Worm (Caenorhabditis elegans) whole organism, early embryonic: Measurements from ENCODE around the gene moc-5.

Source experiments
- F13C5.2 ChIP-seq: sonication (generic microtip); optimal IDR thresholded peaks from 2 replicates; lab custom pipeline; 2017; ENCODE audit warnings: mild to moderate bottlenecking, missing genetic modification characterization, inconsistent platforms, missing compliant biosample characterization
- tbx-11 ChIP-seq: fragments of 200-800 bp; sonication (Bioruptor generic); IDR thresholded peaks from 2 replicates; pipeline ENCODE4 v1.3.6; 2022; ENCODE audit warnings: missing genetic modification characterization, missing compliant biosample characterization

ce11 chrX:9546640-9547039 lies 19.1 kb downstream of the moc-5 start:
- TF ChIP-seq F13C5.2 (tag; lab: Kevin White, UChicago) (no peak), tbx-11 (GFP tag; lab: Robert Waterston, UW) (no peak)
